Worm (Caenorhabditis elegans) whole organism, mixed stage, embryonic: ENCODE data around the gene marc-1.
A peak's percentile ranks its signal among the peaks of the same experiment; 100 is the strongest.

Experiments
- M03D4.4 ChIP-seq: sonication (generic microtip); optimal IDR thresholded peaks from 2 replicates; lab custom pipeline; 2017; ENCODE audit warnings: mild to moderate bottlenecking, missing genetic modification characterization, missing compliant biosample characterization
- bed-3 ChIP-seq: fragments of 200-800 bp; sonication (Bioruptor generic); optimal IDR thresholded peaks from 3 replicates; lab custom pipeline; 2018; ENCODE audit warnings: mild to moderate bottlenecking, missing genetic modification characterization, moderate library complexity, missing compliant biosample characterization
- blmp-1 ChIP-seq: fragments of 150-350 bp; optimal IDR thresholded peaks from 2 replicates; lab custom pipeline; 2014; ENCODE audit warnings: missing biosample characterization, missing genetic modification characterization
- ceh-39 ChIP-seq: fragments of 150-350 bp; optimal IDR thresholded peaks from 2 replicates; lab custom pipeline; 2014; ENCODE audit warnings: missing biosample characterization, missing genetic modification characterization
- ceh-43 ChIP-seq: fragments of 200-800 bp; sonication (Bioruptor generic); optimal IDR thresholded peaks from 2 replicates; lab custom pipeline; 2018; ENCODE audit warnings: mild to moderate bottlenecking, missing genetic modification characterization, moderate library complexity, missing compliant biosample characterization
- ceh-83 ChIP-seq: fragments of 200-800 bp; sonication (Bioruptor generic); optimal IDR thresholded peaks from 2 replicates; lab custom pipeline; 2018; ENCODE audit warnings: mild to moderate bottlenecking, missing genetic modification characterization, missing compliant biosample characterization
- ces-1 ChIP-seq: fragments of 150-350 bp; optimal IDR thresholded peaks from 2 replicates; lab custom pipeline; 2014; ENCODE audit warnings: missing biosample characterization, missing genetic modification reagents, missing genetic modification characterization
- cnd-1 ChIP-seq: fragments of 200-800 bp; sonication (Bioruptor generic); optimal IDR thresholded peaks from 2 replicates; lab custom pipeline; 2018; ENCODE audit warnings: mild to moderate bottlenecking, missing genetic modification characterization, missing compliant biosample characterization
- drap-1 ChIP-seq: fragments of 200-800 bp; sonication (Bioruptor generic); optimal IDR thresholded peaks from 3 replicates; lab custom pipeline; 2018; ENCODE audit warnings: mild to moderate bottlenecking, missing genetic modification characterization, missing compliant biosample characterization
- elt-1 ChIP-seq: sonication (generic microtip); optimal IDR thresholded peaks from 2 replicates; lab custom pipeline; 2017; ENCODE audit warnings: missing genetic modification characterization, mild to moderate bottlenecking, missing compliant biosample characterization, antibody characterized with exemption, moderate library complexity, borderline replicate concordance; ENCODE audit not compliant: insufficient read depth
- elt-3 ChIP-seq: fragments of 150-350 bp; optimal IDR thresholded peaks from 2 replicates; lab custom pipeline; 2014; ENCODE audit warnings: missing biosample characterization, missing genetic modification characterization
- flh-1 ChIP-seq: fragments of 200-800 bp; sonication (Bioruptor generic); optimal IDR thresholded peaks from 2 replicates; lab custom pipeline; 2018; ENCODE audit warnings: mild to moderate bottlenecking, missing genetic modification characterization, moderate library complexity, missing compliant biosample characterization
- ham-2 ChIP-seq: fragments of 200-800 bp; sonication (Bioruptor generic); optimal IDR thresholded peaks from 2 replicates; lab custom pipeline; 2018; ENCODE audit warnings: mild to moderate bottlenecking, missing genetic modification characterization, missing compliant biosample characterization
- hlh-1 ChIP-seq: fragments of 150-350 bp; optimal IDR thresholded peaks from 2 replicates; lab custom pipeline; 2014; ENCODE audit warnings: missing biosample characterization, missing genetic modification reagents, missing genetic modification characterization
- lin-13 ChIP-seq: fragments of 150-350 bp; optimal IDR thresholded peaks from 2 replicates; lab custom pipeline; 2014; ENCODE audit warnings: missing biosample characterization, missing genetic modification characterization
- lin-32 ChIP-seq: fragments of 200-800 bp; sonication (Bioruptor generic); optimal IDR thresholded peaks from 2 replicates; lab custom pipeline; 2018; ENCODE audit warnings: mild to moderate bottlenecking, missing genetic modification characterization, missing compliant biosample characterization
- lsy-2 ChIP-seq: fragments of 150-350 bp; optimal IDR thresholded peaks from 2 replicates; lab custom pipeline; 2014; ENCODE audit warnings: missing biosample characterization, missing genetic modification characterization
- mab-5 ChIP-seq: fragments of 150-350 bp; optimal IDR thresholded peaks from 2 replicates; lab custom pipeline; 2014; ENCODE audit warnings: missing biosample characterization, missing genetic modification characterization
- mep-1 ChIP-seq: fragments of 150-350 bp; optimal IDR thresholded peaks from 2 replicates; lab custom pipeline; 2017; ENCODE audit warnings: missing biosample characterization, missing genetic modification reagents, missing genetic modification characterization, inconsistent platforms
- mls-2 ChIP-seq: sonication (generic microtip); optimal IDR thresholded peaks from 2 replicates; lab custom pipeline; 2016; ENCODE audit warnings: mild to moderate bottlenecking, missing genetic modification characterization, moderate library complexity, missing compliant biosample characterization
- nhr-12 ChIP-seq: fragments of 150-350 bp; optimal IDR thresholded peaks from 2 replicates; lab custom pipeline; 2014; ENCODE audit warnings: missing biosample characterization, missing genetic modification characterization
- nhr-2 ChIP-seq: fragments of 150-350 bp; optimal IDR thresholded peaks from 2 replicates; lab custom pipeline; 2014; ENCODE audit warnings: missing biosample characterization, missing genetic modification characterization
- nhr-237 ChIP-seq: fragments of 150-350 bp; optimal IDR thresholded peaks from 2 replicates; lab custom pipeline; 2014; ENCODE audit warnings: missing biosample characterization, missing genetic modification characterization
- nhr-76 ChIP-seq: sonication (generic microtip); optimal IDR thresholded peaks from 2 replicates; lab custom pipeline; 2017; ENCODE audit warnings: missing biosample characterization, missing genetic modification characterization
- pha-4 ChIP-seq: fragments of 150-350 bp; optimal IDR thresholded peaks from 2 replicates; lab custom pipeline; 2018; ENCODE audit warnings: missing biosample characterization, missing genetic modification reagents, missing genetic modification characterization
- sem-2 ChIP-seq: fragments of 200-800 bp; sonication (Bioruptor generic); optimal IDR thresholded peaks from 2 replicates; lab custom pipeline; 2018; ENCODE audit warnings: mild to moderate bottlenecking, missing genetic modification characterization, missing compliant biosample characterization
- snpc-4 ChIP-seq: fragments of 150-350 bp; optimal IDR thresholded peaks from 2 replicates; lab custom pipeline; 2014; ENCODE audit warnings: missing biosample characterization, missing genetic modification characterization
- sptf-1 ChIP-seq: sonication (generic microtip); optimal IDR thresholded peaks from 2 replicates; lab custom pipeline; 2017; ENCODE audit warnings: mild to moderate bottlenecking, missing genetic modification characterization, moderate library complexity, missing compliant biosample characterization
- tbx-8 ChIP-seq: fragments of 200-800 bp; sonication (Bioruptor generic); optimal IDR thresholded peaks from 2 replicates; lab custom pipeline; 2018; ENCODE audit warnings: mild to moderate bottlenecking, missing genetic modification characterization, moderate library complexity, missing compliant biosample characterization
- unc-120 ChIP-seq: sonication (generic microtip); optimal IDR thresholded peaks from 2 replicates; lab custom pipeline; 2017; ENCODE audit warnings: missing genetic modification characterization, missing compliant biosample characterization; ENCODE audit not compliant: poor library complexity, severe bottlenecking
- unc-39 ChIP-seq: fragments of 150-350 bp; optimal IDR thresholded peaks from 2 replicates; lab custom pipeline; 2014; ENCODE audit warnings: missing biosample characterization, missing genetic modification characterization
- unc-62 ChIP-seq: fragments of 150-350 bp; optimal IDR thresholded peaks from 2 replicates; lab custom pipeline; 2014; ENCODE audit warnings: missing biosample characterization, missing genetic modification reagents, missing genetic modification characterization
- zip-8 ChIP-seq: fragments of 150-350 bp; optimal IDR thresholded peaks from 2 replicates; lab custom pipeline; 2014; ENCODE audit warnings: missing biosample characterization, missing genetic modification characterization
- ztf-11 ChIP-seq: fragments of 150-350 bp; optimal IDR thresholded peaks from 2 replicates; lab custom pipeline; 2014; ENCODE audit warnings: missing biosample characterization, missing genetic modification characterization

Gene marc-1

DNA sequence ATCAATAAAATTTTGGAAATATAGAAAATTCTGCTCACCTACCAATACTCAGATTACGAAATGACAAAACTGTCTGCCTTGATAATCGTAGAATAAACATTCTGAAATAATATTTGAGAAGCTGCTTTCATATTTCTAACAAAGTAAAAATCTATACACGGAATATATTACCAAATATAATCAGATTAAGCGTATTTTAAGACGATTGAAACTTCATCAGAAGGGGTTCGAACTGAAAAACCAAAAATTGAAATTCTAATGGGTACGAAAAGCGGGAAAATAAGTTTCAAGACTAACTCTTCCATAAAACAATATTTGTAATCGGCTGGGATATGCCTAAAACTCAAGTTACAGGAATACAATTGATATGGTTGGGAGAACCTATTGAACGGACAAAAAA, 39.9 kb downstream of the marc-1 start, which contains the start of gene F46B6.4:
Gene F46B6.4, minus strand, starts transcription at position 101 of the 400 bp plus-strand sequence.
- no peak for TF ChIP-seq zip-8
- TF ChIP-seq ceh-43 = no peak
- no peak for TF ChIP-seq bed-3 (GFP tag; lab: Kevin White, UChicago)

DNA sequence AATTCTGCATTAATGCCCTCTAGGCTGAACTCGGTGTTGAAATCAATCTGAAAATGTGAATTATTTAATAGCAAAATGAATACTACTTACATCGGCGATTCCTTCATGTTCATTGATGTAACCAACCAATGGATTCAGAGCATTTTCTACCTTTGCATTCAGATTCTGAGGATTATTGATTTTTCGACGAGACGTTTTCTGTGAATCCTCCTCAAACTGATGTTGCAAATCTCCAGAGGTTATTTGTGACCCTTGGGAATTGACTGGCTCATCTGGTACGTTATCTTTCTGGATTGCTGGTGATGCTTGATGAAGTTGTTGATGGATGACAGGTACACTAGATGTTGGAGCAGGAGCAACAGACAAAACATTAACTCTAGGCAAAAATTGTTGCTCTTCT, 42.5 kb downstream of the marc-1 start:
- TF ChIP-seq drap-1 (GFP tag; lab: Kevin White, UChicago) = no peak
- TF ChIP-seq pha-4 (tag; lab: Kevin White, UChicago) = no peak
- no peak for TF ChIP-seq elt-1 (tag; lab: Kevin White, UChicago)
- no peak for TF ChIP-seq unc-39 (tag; lab: Kevin White, UChicago)
- no peak for TF ChIP-seq ztf-11 (tag; lab: Kevin White, UChicago)
- TF ChIP-seq cnd-1 (tag; lab: Kevin White, UChicago) = no peak
- TF ChIP-seq bed-3 (GFP tag; lab: Kevin White, UChicago) = no peak
- no peak for TF ChIP-seq mab-5 (tag; lab: Kevin White, UChicago)
- TF ChIP-seq ces-1 (GFP tag; lab: Kevin White, UChicago) = no peak
- TF ChIP-seq ceh-43 = no peak

DNA sequence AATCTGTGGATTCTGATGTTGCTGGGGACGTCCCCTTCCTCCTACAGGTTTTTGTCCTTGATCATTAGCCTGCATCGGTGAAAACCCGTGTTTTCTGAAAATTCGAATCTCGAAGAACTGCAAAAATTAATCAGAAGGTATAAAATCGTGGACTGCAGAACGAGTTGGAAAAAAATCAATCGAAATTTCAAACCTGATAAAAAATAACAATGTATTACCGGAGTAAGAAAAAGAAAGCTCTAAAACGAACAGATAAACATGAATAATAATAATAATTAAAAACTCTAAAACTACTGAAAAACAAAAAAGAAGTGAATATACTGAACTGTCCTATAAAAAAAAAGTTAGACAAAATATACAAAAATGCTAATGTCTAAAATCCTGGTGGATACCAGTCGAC, 43.5 kb downstream of the marc-1 start, which contains the start of gene F46B6.5:
Gene F46B6.5, minus strand, starts transcription at position 101 of the 400 bp plus-strand sequence.
- no peak for TF ChIP-seq nhr-76
- no peak for TF ChIP-seq lsy-2 (tag; lab: Kevin White, UChicago)
- no peak for TF ChIP-seq nhr-12 (tag; lab: Kevin White, UChicago)
- no peak for TF ChIP-seq ceh-83
- no peak for TF ChIP-seq mep-1 (tag; lab: Kevin White, UChicago)
- no peak for TF ChIP-seq sem-2 (GFP tag; lab: Kevin White, UChicago)
- TF ChIP-seq M03D4.4 = no peak
- no peak for TF ChIP-seq tbx-8

DNA sequence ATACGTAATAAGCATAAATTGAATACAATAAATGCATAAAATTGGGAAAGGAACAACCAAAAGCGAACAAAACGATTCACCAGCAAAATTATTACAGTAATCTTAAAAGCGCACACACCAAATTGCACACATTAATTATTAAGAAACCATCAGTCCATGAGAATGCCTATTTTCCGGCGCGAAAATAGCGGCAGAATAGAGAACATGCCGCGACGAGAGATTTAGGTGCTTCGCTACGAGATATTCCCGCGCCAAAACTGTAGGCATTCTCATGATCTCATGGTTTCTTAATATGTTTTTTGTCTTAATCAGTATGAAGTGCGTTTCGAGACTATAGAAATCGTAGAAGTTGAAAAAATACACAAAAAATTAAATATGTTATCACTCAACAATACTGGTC, 44.7 kb downstream of the marc-1 start:
- TF ChIP-seq bed-3 (GFP tag; lab: Kevin White, UChicago) (no peak), nhr-237 (no peak), lin-32 (GFP tag; lab: Kevin White, UChicago) (no peak), ceh-83 (no peak), zip-8 (no peak), mls-2 (tag; lab: Kevin White, UChicago) (no peak), elt-1 (tag; lab: Kevin White, UChicago) (no peak), ceh-43 (no peak), pha-4 (tag; lab: Kevin White, UChicago) (no peak), blmp-1 (tag; lab: Kevin White, UChicago) (no peak)

DNA sequence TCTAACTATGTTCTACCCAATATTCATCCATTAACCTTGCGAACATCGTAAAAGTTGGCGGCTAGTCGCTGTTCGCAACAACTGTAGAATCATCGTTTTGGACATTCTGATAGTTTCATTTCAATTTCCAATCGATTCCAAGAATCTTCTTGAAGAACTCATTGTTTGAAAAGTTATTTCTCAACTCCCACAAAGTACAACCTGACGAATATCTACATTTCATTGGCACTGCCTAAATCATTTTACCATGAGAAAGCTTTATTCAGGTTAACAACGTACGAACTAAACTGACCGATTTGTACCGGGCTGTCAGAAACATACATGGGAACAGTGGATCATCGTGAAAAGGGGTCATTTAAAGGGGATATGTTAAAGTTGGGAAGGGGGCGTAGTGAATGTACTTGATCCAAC, 47.2 kb downstream of the marc-1 start, which contains the start of gene F46B6.6:
Gene F46B6.6, minus strand, starts transcription at position 148 of the 411 bp plus-strand sequence.
- TF ChIP-seq mep-1 (tag; lab: Kevin White, UChicago) = no peak
- TF ChIP-seq lsy-2 (tag; lab: Kevin White, UChicago) = no peak
- TF ChIP-seq M03D4.4 = no peak
- no peak for TF ChIP-seq unc-62
- no peak for TF ChIP-seq elt-3 (tag; lab: Kevin White, UChicago)
- no peak for TF ChIP-seq ceh-43
- TF ChIP-seq pha-4 (tag; lab: Kevin White, UChicago) = no peak
- TF ChIP-seq unc-39 (tag; lab: Kevin White, UChicago) = no peak
- no peak for TF ChIP-seq blmp-1 (tag; lab: Kevin White, UChicago)
- no peak for TF ChIP-seq nhr-12 (tag; lab: Kevin White, UChicago)
- no peak for TF ChIP-seq cnd-1 (tag; lab: Kevin White, UChicago)
- TF ChIP-seq mab-5 (tag; lab: Kevin White, UChicago) = no peak
- TF ChIP-seq nhr-2 = no peak
- TF ChIP-seq ceh-83 = no peak

DNA sequence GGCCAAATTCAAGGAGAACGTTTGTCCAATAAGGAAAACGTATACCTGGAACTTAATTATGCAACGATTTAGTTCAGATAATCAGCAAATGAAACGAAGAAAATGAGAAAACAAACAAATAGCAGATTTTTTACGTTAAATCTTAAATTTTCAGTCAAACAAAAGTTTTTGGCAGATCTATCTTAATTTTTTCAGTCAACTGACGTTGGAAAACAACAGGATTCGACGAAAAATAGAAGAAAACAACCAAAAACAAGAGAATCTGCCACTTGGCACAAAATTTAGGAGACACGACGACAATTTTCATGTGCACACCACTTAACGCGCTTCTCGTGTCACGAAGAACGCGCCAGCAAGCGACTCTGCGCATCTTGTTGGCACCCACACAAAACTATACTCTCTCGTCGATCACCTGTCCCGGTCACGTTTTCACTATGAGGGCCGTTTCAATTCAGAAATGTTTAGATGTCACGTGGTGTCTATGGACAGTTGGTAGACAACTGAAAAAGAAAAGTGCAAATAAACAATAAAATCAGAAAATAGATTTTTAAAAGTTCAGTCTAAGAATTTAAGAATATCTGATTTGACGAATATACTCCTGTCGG, 50.3 kb downstream of the marc-1 start, which contains the start of gene ztf-7:
Gene ztf-7, minus strand, starts transcription at position 51 of the 605 bp plus-strand sequence.
- TF ChIP-seq drap-1 (GFP tag; lab: Kevin White, UChicago) = no peak
- no peak for TF ChIP-seq snpc-4 (tag; lab: Kevin White, UChicago)
- TF ChIP-seq ceh-43 = no peak
- no peak for TF ChIP-seq tbx-8
- TF ChIP-seq unc-120 (tag; lab: Kevin White, UChicago) = no peak
- no peak for TF ChIP-seq flh-1 (GFP tag; lab: Kevin White, UChicago)
- no peak for TF ChIP-seq sem-2 (GFP tag; lab: Kevin White, UChicago)
- no peak for TF ChIP-seq M03D4.4
- TF ChIP-seq lin-13 (tag; lab: Kevin White, UChicago) = peak; percentile 84
- peak; percentile 42 for TF ChIP-seq nhr-237
- TF ChIP-seq pha-4 (tag; lab: Kevin White, UChicago) = peak; percentile 84
- TF ChIP-seq ham-2 (GFP tag; lab: Kevin White, UChicago) = no peak
- no peak for TF ChIP-seq ztf-11 (tag; lab: Kevin White, UChicago)
- TF ChIP-seq ceh-39 (tag; lab: Kevin White, UChicago) = no peak
- peak; percentile 4 for TF ChIP-seq lin-32 (GFP tag; lab: Kevin White, UChicago)
- peak; percentile 92 for TF ChIP-seq mep-1 (tag; lab: Kevin White, UChicago)
- no peak for TF ChIP-seq lsy-2 (tag; lab: Kevin White, UChicago)
- no peak for TF ChIP-seq cnd-1 (tag; lab: Kevin White, UChicago)
- TF ChIP-seq nhr-12 (tag; lab: Kevin White, UChicago) = no peak
- TF ChIP-seq blmp-1 (tag; lab: Kevin White, UChicago) = no peak
- TF ChIP-seq elt-3 (tag; lab: Kevin White, UChicago) = no peak
- peak; percentile 72 for TF ChIP-seq hlh-1 (tag; lab: Kevin White, UChicago)
- no peak for TF ChIP-seq zip-8
- TF ChIP-seq mls-2 (tag; lab: Kevin White, UChicago) = no peak
- peak; percentile 68 for TF ChIP-seq sptf-1
- peak; percentile 67 for TF ChIP-seq unc-62
- TF ChIP-seq nhr-76 = no peak
- TF ChIP-seq nhr-2 = no peak
- TF ChIP-seq ceh-83 = no peak
